Worm (Caenorhabditis elegans) whole organism, mixed stage, embryonic: ENCODE measurements around the gene madd-2.

Source experiments
- hlh-1 ChIP-seq: fragments of 150-350 bp; optimal IDR thresholded peaks from 2 replicates; lab custom pipeline; 2014; ENCODE audit warnings: missing biosample characterization, missing genetic modification reagents, missing genetic modification characterization
- lin-13 ChIP-seq: fragments of 150-350 bp; optimal IDR thresholded peaks from 2 replicates; lab custom pipeline; 2014; ENCODE audit warnings: missing biosample characterization, missing genetic modification characterization
- lsy-2 ChIP-seq: fragments of 150-350 bp; optimal IDR thresholded peaks from 2 replicates; lab custom pipeline; 2014; ENCODE audit warnings: missing biosample characterization, missing genetic modification characterization
- nhr-12 ChIP-seq: fragments of 150-350 bp; optimal IDR thresholded peaks from 2 replicates; lab custom pipeline; 2014; ENCODE audit warnings: missing biosample characterization, missing genetic modification characterization
- nhr-2 ChIP-seq: fragments of 150-350 bp; optimal IDR thresholded peaks from 2 replicates; lab custom pipeline; 2014; ENCODE audit warnings: missing biosample characterization, missing genetic modification characterization
- unc-39 ChIP-seq: fragments of 150-350 bp; optimal IDR thresholded peaks from 2 replicates; lab custom pipeline; 2014; ENCODE audit warnings: missing biosample characterization, missing genetic modification characterization
- unc-62 ChIP-seq: fragments of 150-350 bp; optimal IDR thresholded peaks from 2 replicates; lab custom pipeline; 2014; ENCODE audit warnings: missing biosample characterization, missing genetic modification reagents, missing genetic modification characterization

DNA sequence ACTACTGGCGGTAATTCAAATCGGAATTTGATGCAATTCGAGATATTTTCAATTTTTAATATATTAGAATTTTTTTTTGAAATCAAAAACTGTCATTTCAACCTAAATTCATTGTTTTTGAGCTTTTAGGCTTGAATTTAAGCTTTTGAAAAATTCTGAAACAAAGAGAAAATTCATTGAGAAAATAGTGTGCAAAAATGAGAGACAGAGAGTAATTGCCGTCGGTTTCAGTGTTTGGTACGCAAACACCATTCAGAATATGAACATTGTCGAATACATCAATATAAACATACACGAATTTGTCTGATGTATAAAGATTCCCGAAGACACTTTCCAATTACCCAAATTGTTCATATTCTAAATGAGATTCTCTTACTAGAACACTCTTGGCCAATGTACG, 33.5 kb downstream of the madd-2 start:
- TF ChIP-seq lsy-2 (no peak), hlh-1 (tag; lab: Kevin White, UChicago) (no peak), unc-62 (GFP tag; lab: Kevin White, UChicago) (no peak), nhr-12 (no peak), nhr-2 (no peak), lin-13 (tag; lab: Kevin White, UChicago) (no peak), unc-39 (tag; lab: Kevin White, UChicago) (no peak)
